Worm (Caenorhabditis elegans): ENCODE results near the gene unc-34.

DNA sequence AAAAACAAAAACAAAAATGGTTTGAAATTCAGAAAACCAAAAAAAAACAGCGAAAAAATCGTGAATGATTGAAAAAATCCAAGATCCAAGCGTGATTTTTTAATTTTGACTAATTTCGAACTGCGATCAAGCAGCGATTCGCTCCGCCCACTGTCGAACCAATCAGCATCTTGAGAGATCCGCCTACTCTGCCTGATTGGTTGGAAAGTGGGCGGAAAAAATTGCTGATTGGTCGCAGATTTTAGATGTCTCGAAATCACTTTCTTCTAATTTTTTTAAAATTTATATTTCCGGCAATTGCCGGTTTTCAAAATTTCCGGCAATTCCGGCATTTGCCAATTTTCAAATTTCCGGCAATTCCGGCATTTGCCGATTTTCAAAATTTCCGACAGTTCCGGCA, 32.7 kb downstream of the unc-34 start:
- no peak for TF ChIP-seq R02D3.7 (tag; optimal IDR thresholded peaks at IDR 0.05)
- TF ChIP-seq daf-12 (tag; optimal IDR thresholded peaks at IDR 0.05) = no peak
- no peak for TF ChIP-seq pqm-1 (tag; optimal IDR thresholded peaks at IDR 0.05)
- no peak for TF ChIP-seq nhr-76 (tag; optimal IDR thresholded peaks at IDR 0.05)
- TF ChIP-seq elt-2 (tag; optimal IDR thresholded peaks at IDR 0.05) = no peak
- no peak for TF ChIP-seq mdl-1 (tag; optimal IDR thresholded peaks at IDR 0.05)
- no peak for TF ChIP-seq egl-27 (tag; optimal IDR thresholded peaks at IDR 0.05)
- TF ChIP-seq jun-1 (tag; optimal IDR thresholded peaks at IDR 0.05) = no peak
- TF ChIP-seq nfya-1 (tag; optimal IDR thresholded peaks at IDR 0.05; ENCODE audit: insufficient read depth) = peak; percentile 97
- TF ChIP-seq unc-62 (GFP tag; optimal IDR thresholded peaks at IDR 0.05) = no peak

Measured in whole organism, L3 larva.